Worm (Caenorhabditis elegans) whole organism, L4 larva: ENCODE results near the gene C06E1.1.
A peak's percentile ranks its signal among the peaks of the same experiment; 100 is the strongest.

ENCODE experiments used
- F37D6.2 ChIP-seq: sonication (generic microtip); optimal IDR thresholded peaks from 2 replicates; lab custom pipeline; 2016; ENCODE audit warnings: mild to moderate bottlenecking, missing genetic modification characterization, missing compliant biosample characterization
- R02D3.7 ChIP-seq: fragments of 150-350 bp; sonication (generic microtip); optimal IDR thresholded peaks from 3 replicates; lab custom pipeline; 2014; ENCODE audit warnings: missing biosample characterization, missing genetic modification characterization
- T20F7.1 ChIP-seq: fragments of 200-800 bp; sonication (Bioruptor generic); optimal IDR thresholded peaks from 2 replicates; lab custom pipeline; 2018; ENCODE audit warnings: mild to moderate bottlenecking, missing genetic modification characterization, missing compliant biosample characterization
- T26A8.4 ChIP-seq: fragments of 200-800 bp; sonication (Bioruptor generic); IDR thresholded peaks from 2 replicates; pipeline ENCODE4 v1.3.6; 2022; ENCODE audit warnings: missing genetic modification characterization, missing compliant biosample characterization
- Y48G9A.11 ChIP-seq: fragments of 200-800 bp; sonication (Bioruptor generic); IDR thresholded peaks from 2 replicates; pipeline ENCODE4 v1.3.6; 2022; ENCODE audit warnings: missing genetic modification reagents, missing genetic modification characterization, missing compliant biosample characterization
- Y5F2A.4 ChIP-seq: fragments of 200-800 bp; sonication (Bioruptor generic); optimal IDR thresholded peaks from 2 replicates; lab custom pipeline; 2018; ENCODE audit warnings: mild to moderate bottlenecking, missing genetic modification characterization, missing compliant biosample characterization
- Y75B8A.6 ChIP-seq: fragments of 200-800 bp; sonication (Bioruptor generic); IDR thresholded peaks from 2 replicates; pipeline ENCODE4 v1.3.6; 2022; ENCODE audit warnings: missing genetic modification reagents, missing genetic modification characterization, missing compliant biosample characterization
- ZK546.5 ChIP-seq, 2 experiments: sonication (generic microtip); optimal IDR thresholded peaks; 2 replicates each; lab custom pipeline; 2017; ENCODE audit warnings: missing biosample characterization in 2 of 2, missing genetic modification characterization in 2 of 2
- aly-2 ChIP-seq: sonication (generic microtip); optimal IDR thresholded peaks from 2 replicates; lab custom pipeline; 2018; ENCODE audit warnings: missing biosample characterization, missing genetic modification characterization
- arid-1 ChIP-seq: fragments of 200-800 bp; sonication (Bioruptor generic); conservative IDR thresholded peaks from 2 replicates; pipeline ENCODE4 v1.3.6; 2022; ENCODE audit warnings: missing genetic modification reagents, missing genetic modification characterization, missing compliant biosample characterization
- ceh-82 ChIP-seq: sonication (generic microtip); optimal IDR thresholded peaks from 2 replicates; lab custom pipeline; 2017; ENCODE audit warnings: missing biosample characterization, missing genetic modification characterization
- cey-2 ChIP-seq: sonication (generic microtip); optimal IDR thresholded peaks from 3 replicates; lab custom pipeline; 2017; ENCODE audit warnings: missing genetic modification characterization, mild to moderate bottlenecking, missing compliant biosample characterization, antibody characterized with exemption, borderline replicate concordance; ENCODE audit not compliant: insufficient read depth
- daf-12 ChIP-seq: fragments of 150-350 bp; optimal IDR thresholded peaks from 2 replicates; lab custom pipeline; 2014; ENCODE audit warnings: missing biosample characterization, missing genetic modification reagents, missing genetic modification characterization
- daf-16 ChIP-seq, 3 experiments: sonication (generic microtip); optimal IDR thresholded peaks; 2 replicates each; lab custom pipeline; 2016 to 2017; ENCODE audit warnings: missing genetic modification characterization in 3 of 3, missing genetic modification reagents in 3 of 3, mild to moderate bottlenecking in 2 of 3, missing compliant biosample characterization in 2 of 3, missing biosample characterization in 1 of 3, moderate library complexity in 1 of 3
- daf-19 ChIP-seq: fragments of 200-800 bp; sonication (Bioruptor generic); conservative IDR thresholded peaks from 2 replicates; pipeline ENCODE4 v1.3.6; 2022; ENCODE audit warnings: missing genetic modification characterization, missing compliant biosample characterization
- daf-8 ChIP-seq: fragments of 200-800 bp; sonication (Bioruptor generic); IDR thresholded peaks from 2 replicates; pipeline ENCODE4 v1.3.6; 2022; ENCODE audit warnings: missing genetic modification characterization, missing compliant biosample characterization
- dmd-6 ChIP-seq: fragments of 200-800 bp; sonication (Bioruptor generic); IDR thresholded peaks from 2 replicates; pipeline ENCODE4 v1.3.6; 2022; ENCODE audit warnings: missing genetic modification reagents, missing genetic modification characterization, missing compliant biosample characterization
- dve-1 ChIP-seq: sonication (generic microtip); optimal IDR thresholded peaks from 2 replicates; lab custom pipeline; 2017; ENCODE audit warnings: antibody characterized with exemption, mild to moderate bottlenecking, missing genetic modification characterization, missing compliant biosample characterization; ENCODE audit not compliant: insufficient read depth
- fkh-10 ChIP-seq: fragments of 150-350 bp; optimal IDR thresholded peaks from 2 replicates; lab custom pipeline; 2014; ENCODE audit warnings: missing biosample characterization, missing genetic modification reagents, missing genetic modification characterization
- hlh-30 ChIP-seq: sonication (generic microtip); optimal IDR thresholded peaks from 2 replicates; lab custom pipeline; 2017; ENCODE audit warnings: antibody characterized with exemption, mild to moderate bottlenecking, missing genetic modification characterization, missing compliant biosample characterization; ENCODE audit not compliant: insufficient read depth
- jun-1 ChIP-seq: fragments of 150-350 bp; optimal IDR thresholded peaks from 2 replicates; lab custom pipeline; 2014; ENCODE audit warnings: missing biosample characterization, missing genetic modification reagents, missing genetic modification characterization
- lim-7 ChIP-seq: fragments of 200-800 bp; sonication (Bioruptor generic); IDR thresholded peaks from 2 replicates; pipeline ENCODE4 v1.3.6; 2022; ENCODE audit warnings: missing genetic modification characterization, missing compliant biosample characterization
- lin-1 ChIP-seq: fragments of 200-800 bp; sonication (Bioruptor generic); IDR thresholded peaks from 2 replicates; pipeline ENCODE4 v1.3.6; 2022; ENCODE audit warnings: missing genetic modification reagents, missing genetic modification characterization, missing compliant biosample characterization
- lin-38 ChIP-seq: fragments of 200-800 bp; sonication (Bioruptor generic); IDR thresholded peaks from 2 replicates; pipeline ENCODE4 v1.3.6; 2022; ENCODE audit warnings: missing genetic modification reagents, missing genetic modification characterization, missing compliant biosample characterization
- lsy-2 ChIP-seq, 2 experiments: fragments of 150-350 bp in 1 of 2; sonication (generic microtip) in 1 of 2; optimal IDR thresholded peaks; 2 replicates each; lab custom pipeline; 2014 to 2017; ENCODE audit warnings: missing biosample characterization in 2 of 2, missing genetic modification characterization in 2 of 2
- madf-5 ChIP-seq, 2 experiments: fragments of 200-800 bp; sonication (Bioruptor generic); IDR thresholded peaks; 2 replicates each; pipeline ENCODE4 v1.3.6; 2022; ENCODE audit warnings: missing compliant biosample characterization in 2 of 2, missing genetic modification characterization in 2 of 2
- mdl-1 ChIP-seq, 2 experiments: fragments of 150-350 bp in 1 of 2; sonication (generic microtip) in 1 of 2; optimal IDR thresholded peaks; 2 replicates each; lab custom pipeline; 2014 to 2017; ENCODE audit warnings: missing biosample characterization in 2 of 2, missing genetic modification characterization in 2 of 2
- mdt-29 ChIP-seq: fragments of 200-800 bp; sonication (Bioruptor generic); IDR thresholded peaks from 2 replicates; pipeline ENCODE4 v1.3.6; 2022; ENCODE audit warnings: missing genetic modification reagents, missing genetic modification characterization, missing compliant biosample characterization
- mep-1 ChIP-seq: fragments of 150-350 bp; sonication (generic microtip); optimal IDR thresholded peaks from 3 replicates; lab custom pipeline; 2014; ENCODE audit warnings: missing biosample characterization, missing genetic modification characterization
- nhr-10 ChIP-seq: fragments of 150-350 bp; optimal IDR thresholded peaks from 2 replicates; lab custom pipeline; 2014; ENCODE audit warnings: missing biosample characterization, missing genetic modification characterization
- nhr-11 ChIP-seq: fragments of 150-350 bp; optimal IDR thresholded peaks from 2 replicates; lab custom pipeline; 2014; ENCODE audit warnings: missing biosample characterization, missing genetic modification characterization
- nhr-111 ChIP-seq: fragments of 200-800 bp; sonication (Bioruptor generic); optimal IDR thresholded peaks from 2 replicates; lab custom pipeline; 2018; ENCODE audit warnings: mild to moderate bottlenecking, missing genetic modification characterization, missing compliant biosample characterization
- nhr-41 ChIP-seq: fragments of 200-800 bp; sonication (Bioruptor generic); IDR thresholded peaks from 2 replicates; pipeline ENCODE4 v1.3.6; 2022; ENCODE audit warnings: missing genetic modification reagents, missing genetic modification characterization, missing compliant biosample characterization
- nhr-42 ChIP-seq: fragments of 200-800 bp; sonication (Bioruptor generic); IDR thresholded peaks from 2 replicates; pipeline ENCODE4 v1.3.6; 2022; ENCODE audit warnings: missing genetic modification characterization, missing compliant biosample characterization
- nhr-76 ChIP-seq: fragments of 150-350 bp; optimal IDR thresholded peaks from 2 replicates; lab custom pipeline; 2014; ENCODE audit warnings: missing biosample characterization, missing genetic modification characterization
- nhr-77 ChIP-seq: fragments of 150-350 bp; optimal IDR thresholded peaks from 2 replicates; lab custom pipeline; 2014; ENCODE audit warnings: missing biosample characterization, missing genetic modification characterization
- rbr-2 ChIP-seq: sonication (generic microtip); optimal IDR thresholded peaks from 2 replicates; lab custom pipeline; 2016; ENCODE audit warnings: missing genotype, missing genetic modification characterization, missing compliant biosample characterization
- set-16 ChIP-seq: fragments of 200-800 bp; sonication (Bioruptor generic); IDR thresholded peaks from 2 replicates; pipeline ENCODE4 v1.3.6; 2022; ENCODE audit warnings: missing genetic modification reagents, missing genetic modification characterization, missing compliant biosample characterization
- snpc-4 ChIP-seq: fragments of 150-350 bp; optimal IDR thresholded peaks from 2 replicates; lab custom pipeline; 2014; ENCODE audit warnings: missing biosample characterization, missing genetic modification characterization
- spr-1 ChIP-seq: sonication (generic microtip); optimal IDR thresholded peaks from 2 replicates; lab custom pipeline; 2016; ENCODE audit warnings: mild to moderate bottlenecking, missing genetic modification characterization, missing compliant biosample characterization
- unc-130 ChIP-seq: sonication (generic microtip); optimal IDR thresholded peaks from 2 replicates; lab custom pipeline; 2016; ENCODE audit warnings: missing genetic modification reagents, missing genetic modification characterization, missing compliant biosample characterization
- vab-7 ChIP-seq: fragments of 200-800 bp; sonication (Bioruptor generic); IDR thresholded peaks from 2 replicates; pipeline ENCODE4 v1.3.6; 2022; ENCODE audit warnings: missing genetic modification reagents, missing genetic modification characterization, missing compliant biosample characterization
- zfp-3 ChIP-seq: fragments of 200-800 bp; sonication (Bioruptor generic); conservative IDR thresholded peaks from 2 replicates; pipeline ENCODE4 v1.3.6; 2022; ENCODE audit warnings: missing genetic modification reagents, missing genetic modification characterization, missing compliant biosample characterization
- zip-11 ChIP-seq: fragments of 200-800 bp; sonication (Bioruptor generic); IDR thresholded peaks from 2 replicates; pipeline ENCODE4 v1.3.6; 2022; ENCODE audit warnings: missing genetic modification characterization, missing compliant biosample characterization
- ztf-7 ChIP-seq: fragments of 150-350 bp; optimal IDR thresholded peaks from 2 replicates; lab custom pipeline; 2014; ENCODE audit warnings: missing biosample characterization, missing genetic modification characterization

Gene C06E1.1

DNA sequence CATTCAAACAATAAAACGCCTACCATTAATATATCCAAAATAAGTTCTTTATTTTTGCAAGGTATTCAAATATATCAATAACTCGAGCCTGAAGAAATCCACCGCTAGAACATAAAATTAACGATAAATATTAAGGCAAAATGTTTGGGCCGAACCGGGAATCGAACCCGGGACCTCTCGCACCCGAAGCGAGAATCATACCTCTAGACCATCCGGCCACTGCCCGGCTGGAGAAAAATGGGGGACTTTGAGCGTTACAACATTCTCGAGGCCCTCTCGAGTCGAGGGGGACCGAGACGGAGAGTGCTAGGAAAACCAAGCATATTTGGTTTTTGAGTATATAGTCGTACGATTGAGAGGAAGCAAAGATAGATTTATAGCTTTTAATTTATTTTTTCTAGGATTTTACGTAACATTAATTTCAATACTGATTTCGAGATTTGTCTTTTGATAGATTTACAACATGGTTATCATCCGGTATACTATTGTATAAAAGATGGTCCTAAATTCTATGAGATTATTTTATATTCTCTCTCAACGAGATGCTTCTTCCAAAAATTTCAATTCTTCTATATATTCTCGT, 44.7 kb downstream of the C06E1.1 start, which contains the start of gene flp-23 (continued):
- TF ChIP-seq nhr-111 (GFP tag; lab: Kevin White, UChicago) (no peak), madf-5 (GFP tag; IDR thresholded peaks at IDR 0.05; lab: Robert Waterston, UW) (no peak), lin-38 (peak; percentile 61), hlh-30 (tag; lab: Kevin White, UChicago) (peak; percentile 40), zip-11 (GFP tag; lab: Robert Waterston, UW) (no peak), nhr-10 (no peak), F37D6.2 (tag; lab: Kevin White, UChicago) (peak; percentile 18), set-16 (GFP tag; lab: Robert Waterston, UW) (peak; percentile 68), nhr-11 (tag; lab: Kevin White, UChicago) (no peak), arid-1 (GFP tag; lab: Robert Waterston, UW) (0 out of 2 replicates have a peak, but pooled peaks have one; percentile 40), rbr-2 (tag; lab: Kevin White, UChicago) (peak; percentile 35)

DNA sequence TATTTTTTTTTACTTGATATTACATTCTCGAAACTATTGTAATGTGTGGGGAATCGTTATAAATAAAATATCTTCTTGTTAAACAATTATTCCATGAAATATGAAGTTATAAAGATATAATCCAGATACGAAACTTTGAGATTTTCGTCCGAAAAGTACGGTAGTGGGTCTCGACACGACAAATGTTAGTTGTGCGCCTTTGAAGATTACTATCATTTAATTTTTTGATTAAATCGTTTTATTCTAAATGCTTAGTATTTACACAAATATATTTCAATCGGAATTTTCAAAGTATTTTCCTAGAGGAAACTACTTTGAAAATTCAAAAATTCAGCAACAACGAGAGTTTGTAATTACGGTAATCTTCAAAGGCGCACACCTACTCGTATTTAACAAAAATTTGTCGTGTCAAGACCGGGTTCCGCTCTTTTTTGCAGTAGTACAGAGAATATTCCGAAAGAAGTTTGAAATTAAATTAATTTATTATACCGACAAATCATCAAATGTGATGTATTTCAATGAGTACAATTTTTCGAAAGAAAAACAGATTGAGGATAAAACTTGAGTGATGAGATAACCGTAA, 46.6 kb downstream of the C06E1.1 start:
- no peak for TF ChIP-seq jun-1 (tag; lab: Kevin White, UChicago)
- TF ChIP-seq dve-1 (tag; lab: Kevin White, UChicago), result peak; percentile 19
- peak; percentile 30; the same call in 1 of the 2 replicates for TF ChIP-seq lin-38
- 0 out of 2 replicates have a peak, but pooled peaks have one; percentile 6 for TF ChIP-seq Y75B8A.6 (GFP tag; lab: Robert Waterston, UW)
- TF ChIP-seq mdl-1 (tag; optimal IDR thresholded peaks at IDR 0.05; lab: Kevin White, UChicago), result no peak
- TF ChIP-seq nhr-77, result peak; percentile 7
- no peak for TF ChIP-seq ceh-82 (tag; lab: Kevin White, UChicago)
- TF ChIP-seq T20F7.1 (GFP tag; lab: Kevin White, UChicago), result peak; percentile 23
- TF ChIP-seq unc-130 (GFP tag; lab: Kevin White, UChicago), result no peak
- TF ChIP-seq lim-7, result no peak
- no peak for TF ChIP-seq mdt-29 (GFP tag; lab: Robert Waterston, UW)
- TF ChIP-seq daf-16 (GFP tag; optimal IDR thresholded peaks at IDR 0.05; lab: Kevin White, UChicago), result no peak
- peak; percentile 44 for TF ChIP-seq daf-16 (tag; optimal IDR thresholded peaks at IDR 0.05; lab: Kevin White, UChicago)
- peak; percentile 25; the same call in 1 of the 2 replicates for TF ChIP-seq T26A8.4
- peak; percentile 84 for TF ChIP-seq zfp-3 (GFP tag; lab: Robert Waterston, UW)
- TF ChIP-seq mep-1 (tag; lab: Kevin White, UChicago), result no peak
- peak; percentile 13; the same call in 1 of the 2 replicates for TF ChIP-seq dmd-6 (GFP tag; lab: Robert Waterston, UW)
- no peak for TF ChIP-seq cey-2 (tag; lab: Kevin White, UChicago)
- TF ChIP-seq hlh-30 (tag; lab: Kevin White, UChicago), result peak; percentile 16

DNA sequence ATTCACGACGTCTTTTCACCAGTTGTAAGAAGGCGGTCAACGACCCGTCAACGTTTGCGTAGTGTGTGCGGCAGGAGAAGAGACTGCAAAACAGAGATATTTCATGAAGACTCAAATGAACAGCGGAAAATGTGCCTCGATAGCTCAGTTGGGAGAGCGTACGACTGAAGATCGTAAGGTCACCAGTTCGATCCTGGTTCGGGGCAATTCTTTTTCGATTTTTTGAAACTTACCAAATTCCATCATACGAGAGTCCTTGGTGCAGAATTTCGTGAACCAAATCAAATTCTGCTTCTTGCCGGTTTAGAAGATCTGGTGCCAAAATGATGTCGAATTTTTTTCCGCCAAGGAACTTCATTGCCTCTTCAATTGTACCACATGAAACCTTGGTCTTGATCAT, 47.3 kb downstream of the C06E1.1 start:
- TF ChIP-seq nhr-76 (tag; lab: Kevin White, UChicago) (no peak), unc-130 (GFP tag; lab: Kevin White, UChicago) (no peak), ztf-7 (tag; lab: Kevin White, UChicago) (no peak), vab-7 (peak; percentile 83), nhr-111 (GFP tag; lab: Kevin White, UChicago) (no peak), nhr-42 (GFP tag; lab: Robert Waterston, UW) (no peak), nhr-77 (no peak), Y5F2A.4 (GFP tag; lab: Kevin White, UChicago) (peak; percentile 5), nhr-41 (no peak), zfp-3 (GFP tag; lab: Robert Waterston, UW) (peak; percentile 12; the same call in 1 of the 2 replicates), rbr-2 (tag; lab: Kevin White, UChicago) (peak; percentile 47), Y48G9A.11 (GFP tag; lab: Robert Waterston, UW) (peak; percentile 66), daf-19 (GFP tag; lab: Robert Waterston, UW) (no peak), ZK546.5 (tag; optimal IDR thresholded peaks at IDR 0.05; lab: Kevin White, UChicago) (no peak), lin-1 (GFP tag; lab: Robert Waterston, UW) (peak; percentile 72), zip-11 (GFP tag; lab: Robert Waterston, UW) (no peak), daf-12 (tag; lab: Kevin White, UChicago) (no peak), R02D3.7 (tag; lab: Kevin White, UChicago) (no peak), mep-1 (tag; lab: Kevin White, UChicago) (peak; percentile 34), lsy-2 (tag; optimal IDR thresholded peaks at IDR 0.05; lab: Kevin White, UChicago) (peak in 1 of 2 experiments; percentile 42), snpc-4 (no peak), spr-1 (tag; lab: Kevin White, UChicago) (no peak), aly-2 (peak; percentile 5), daf-8 (GFP tag; lab: Robert Waterston, UW) (no peak), fkh-10 (no peak)
